Fruit fly (Drosophila melanogaster) whole organism, embryonic: ENCODE measurements around the gene CG9568.

ENCODE experiments used
- Adf1 ChIP-seq: fragments of 200-800 bp; sonication (Bioruptor generic); IDR thresholded peaks from 2 replicates; pipeline ENCODE4 v1.3.6; 2022; ENCODE audit warnings: missing biosample characterization, missing genetic modification characterization
- Atf3 ChIP-seq: fragments of 200-800 bp; sonication (Bioruptor generic); optimal IDR thresholded peaks from 3 replicates; lab custom pipeline; 2016; ENCODE audit warnings: missing biosample characterization, missing genetic modification characterization
- CG11560 ChIP-seq: fragments of 200-800 bp; sonication (Bioruptor generic); IDR thresholded peaks from 3 replicates; pipeline ENCODE4 v1.3.6; 2022; ENCODE audit warnings: missing biosample characterization, missing genetic modification characterization
- CG12219 ChIP-seq: fragments of 200-800 bp; sonication (Bioruptor generic); optimal IDR thresholded peaks from 3 replicates; lab custom pipeline; 2018; ENCODE audit warnings: missing biosample characterization, mild to moderate bottlenecking, missing genetic modification characterization
- CG14050 ChIP-seq: fragments of 200-800 bp; sonication (Bioruptor generic); IDR thresholded peaks from 3 replicates; pipeline ENCODE4 v1.3.6; 2022; ENCODE audit warnings: missing biosample characterization, missing genetic modification characterization
- CG17328 ChIP-seq: fragments of 200-800 bp; sonication (Bioruptor generic); IDR thresholded peaks from 2 replicates; pipeline ENCODE4 v1.3.6; 2022; ENCODE audit warnings: missing biosample characterization, missing genetic modification characterization
- CG17912 ChIP-seq: fragments of 200-800 bp; sonication (Bioruptor generic); optimal IDR thresholded peaks from 2 replicates; lab custom pipeline; 2018; ENCODE audit warnings: missing biosample characterization, mild to moderate bottlenecking, missing genetic modification characterization
- CG1832 ChIP-seq: fragments of 200-800 bp; sonication (Bioruptor generic); optimal IDR thresholded peaks from 2 replicates; lab custom pipeline; 2017; ENCODE audit warnings: missing biosample characterization, mild to moderate bottlenecking, missing genetic modification characterization, inconsistent platforms
- CG18599 ChIP-seq: fragments of 200-800 bp; sonication (Bioruptor generic); optimal IDR thresholded peaks from 3 replicates; lab custom pipeline; 2017; ENCODE audit warnings: missing biosample characterization, missing genetic modification characterization, mild to moderate bottlenecking, moderate library complexity, missing genetic modification reagents
- CG2202 ChIP-seq: fragments of 200-800 bp; sonication (Bioruptor generic); optimal IDR thresholded peaks from 2 replicates; lab custom pipeline; 2018; ENCODE audit warnings: missing biosample characterization, mild to moderate bottlenecking, missing genetic modification characterization
- CG34376 ChIP-seq: fragments of 200-800 bp; sonication (Bioruptor generic); optimal IDR thresholded peaks from 2 replicates; lab custom pipeline; 2018; ENCODE audit warnings: missing biosample characterization, mild to moderate bottlenecking, missing genetic modification characterization
- CG5180 ChIP-seq: fragments of 200-800 bp; sonication (Bioruptor generic); optimal IDR thresholded peaks from 3 replicates; lab custom pipeline; 2017; ENCODE audit warnings: missing biosample characterization, missing genetic modification characterization, mild to moderate bottlenecking, moderate library complexity, missing genetic modification reagents
- CG5245 ChIP-seq: fragments of 200-800 bp; sonication (Bioruptor generic); optimal IDR thresholded peaks from 3 replicates; lab custom pipeline; 2016; ENCODE audit warnings: missing biosample characterization, missing genetic modification characterization
- CG6654 ChIP-seq: fragments of 200-800 bp; sonication (Bioruptor generic); optimal IDR thresholded peaks from 2 replicates; lab custom pipeline; 2017; ENCODE audit warnings: missing biosample characterization, mild to moderate bottlenecking, missing genetic modification characterization
- CHES-1-like ChIP-seq: fragments of 200-800 bp; sonication (Bioruptor generic); optimal IDR thresholded peaks from 2 replicates; lab custom pipeline; 2016; ENCODE audit warnings: missing biosample characterization, missing genetic modification characterization
- Deaf1 ChIP-seq: fragments of 200-800 bp; optimal IDR thresholded peaks from 3 replicates; lab custom pipeline; 2019; ENCODE audit warnings: missing biosample characterization, mild to moderate bottlenecking, missing genetic modification characterization, moderate library complexity
- Eip74EF ChIP-seq, 2 experiments: fragments of 200-800 bp in 1 of 2; fragments of >200 bp in 1 of 2; sonication (Bioruptor generic) in 1 of 2; optimal IDR thresholded peaks; 2 replicates each; lab custom pipeline; 2017 to 2019; ENCODE audit warnings: missing biosample characterization in 2 of 2, missing genetic modification characterization in 2 of 2, mild to moderate bottlenecking in 1 of 2, moderate library complexity in 1 of 2
- Hmr ChIP-seq: fragments of 200-800 bp; sonication (Bioruptor generic); optimal IDR thresholded peaks from 3 replicates; lab custom pipeline; 2017; ENCODE audit warnings: mild to moderate bottlenecking, missing biosample characterization, missing genetic modification reagents, missing genetic modification characterization
- Hr51 ChIP-seq, 2 experiments: fragments of 200-800 bp; sonication (Bioruptor generic); optimal IDR thresholded peaks; 2 replicates in 1 of 2; 3 replicates in 1 of 2; lab custom pipeline; 2016 to 2018; ENCODE audit warnings: missing biosample characterization in 2 of 2, missing genetic modification characterization in 2 of 2, mild to moderate bottlenecking in 1 of 2, moderate library complexity in 1 of 2
- MTF-1 ChIP-seq: fragments of 200-800 bp; sonication (Bioruptor generic); optimal IDR thresholded peaks from 2 replicates; lab custom pipeline; 2018; ENCODE audit warnings: missing biosample characterization, mild to moderate bottlenecking, missing genetic modification characterization, borderline replicate concordance
- Mrtf ChIP-seq: fragments of 200-800 bp; sonication (Bioruptor generic); IDR thresholded peaks from 3 replicates; pipeline ENCODE4 v1.3.6; 2022; ENCODE audit warnings: missing biosample characterization, missing genetic modification characterization
- Myb ChIP-seq: fragments of 200-800 bp; sonication (Bioruptor generic); optimal IDR thresholded peaks from 2 replicates; lab custom pipeline; 2016; ENCODE audit warnings: missing biosample characterization, missing genetic modification characterization
- NfI ChIP-seq: fragments of 200-800 bp; sonication (Bioruptor generic); optimal IDR thresholded peaks from 3 replicates; lab custom pipeline; 2018; ENCODE audit warnings: missing biosample characterization, mild to moderate bottlenecking, missing genetic modification characterization, moderate library complexity
- Opbp ChIP-seq: fragments of 200-800 bp; sonication (Bioruptor generic); IDR thresholded peaks from 3 replicates; pipeline ENCODE4 v1.3.6; 2022; ENCODE audit warnings: missing biosample characterization, missing genetic modification characterization; ENCODE audit not compliant: partially characterized antibody
- Rfx ChIP-seq: fragments of 200-800 bp; sonication (Bioruptor generic); IDR thresholded peaks from 2 replicates; pipeline ENCODE4 v1.3.6; 2022; ENCODE audit warnings: missing biosample characterization, missing genetic modification characterization
- Sry-β ChIP-seq: fragments of 200-800 bp; sonication (Bioruptor generic); optimal IDR thresholded peaks from 2 replicates; lab custom pipeline; 2018; ENCODE audit warnings: missing biosample characterization, mild to moderate bottlenecking, missing genetic modification characterization, moderate library complexity
- Stat92E ChIP-seq, 3 experiments: fragments of >200 bp in 2 of 3; fragments of 200-800 bp in 1 of 3; sonication (Bioruptor generic) in 1 of 3; optimal IDR thresholded peaks; 2 replicates each; lab custom pipeline; 2017 to 2019; ENCODE audit warnings: missing biosample characterization in 3 of 3, missing genetic modification characterization in 3 of 3, mild to moderate bottlenecking in 1 of 3, moderate library complexity in 1 of 3
- TFAM ChIP-seq: fragments of 200-800 bp; sonication (Bioruptor generic); optimal IDR thresholded peaks from 2 replicates; lab custom pipeline; 2017; ENCODE audit warnings: missing biosample characterization, missing genetic modification characterization, inconsistent platforms
- chinmo ChIP-seq: fragments of 200-800 bp; sonication (Bioruptor generic); IDR thresholded peaks from 4 replicates; pipeline ENCODE4 v1.3.6; 2022; ENCODE audit warnings: missing biosample characterization, missing genetic modification characterization; ENCODE audit not compliant: partially characterized antibody
- cwo ChIP-seq: fragments of 200-800 bp; sonication (Bioruptor generic); optimal IDR thresholded peaks from 3 replicates; lab custom pipeline; 2017; ENCODE audit warnings: missing biosample characterization, missing genetic modification characterization, mild to moderate bottlenecking, moderate library complexity, missing genetic modification reagents
- exex ChIP-seq: fragments of 200-800 bp; sonication (Bioruptor generic); optimal IDR thresholded peaks from 4 replicates; lab custom pipeline; 2018; ENCODE audit warnings: missing biosample characterization, mild to moderate bottlenecking, missing genetic modification characterization, moderate library complexity
- oc ChIP-seq: fragments of 200-800 bp; sonication (Bioruptor generic); optimal IDR thresholded peaks from 2 replicates; lab custom pipeline; 2018; ENCODE audit warnings: missing biosample characterization, mild to moderate bottlenecking, missing genetic modification characterization, moderate library complexity
- peb ChIP-seq: fragments of 200-800 bp; sonication (Bioruptor generic); IDR thresholded peaks from 2 replicates; pipeline ENCODE4 v1.3.6; 2022; ENCODE audit warnings: missing biosample characterization, missing genetic modification characterization
- row ChIP-seq: fragments of 200-800 bp; sonication (Bioruptor generic); IDR thresholded peaks from 3 replicates; pipeline ENCODE4 v1.3.6; 2022; ENCODE audit warnings: missing biosample characterization, missing genetic modification characterization
- stwl ChIP-seq: fragments of 200-800 bp; sonication (Bioruptor generic); optimal IDR thresholded peaks from 3 replicates; lab custom pipeline; 2018; ENCODE audit warnings: missing biosample characterization, mild to moderate bottlenecking, missing genetic modification characterization, moderate library complexity
- sug ChIP-seq: fragments of 200-800 bp; optimal IDR thresholded peaks from 2 replicates; lab custom pipeline; 2019; ENCODE audit warnings: missing biosample characterization, mild to moderate bottlenecking, missing genetic modification characterization, moderate library complexity
- ttk ChIP-seq: fragments of 200-800 bp; sonication (Bioruptor generic); IDR thresholded peaks from 2 replicates; pipeline ENCODE4 v2.1.2; 2022; ENCODE audit warnings: missing biosample characterization, missing genetic modification characterization
- unpg ChIP-seq: fragments of 200-800 bp; sonication (Bioruptor generic); optimal IDR thresholded peaks from 3 replicates; lab custom pipeline; 2018; ENCODE audit warnings: missing biosample characterization, mild to moderate bottlenecking, missing genetic modification characterization, moderate library complexity
- zf30C ChIP-seq: fragments of 200-800 bp; sonication (Bioruptor generic); optimal IDR thresholded peaks from 3 replicates; lab custom pipeline; 2018; ENCODE audit warnings: missing biosample characterization, mild to moderate bottlenecking, missing genetic modification characterization

CG9568 gene

DNA sequence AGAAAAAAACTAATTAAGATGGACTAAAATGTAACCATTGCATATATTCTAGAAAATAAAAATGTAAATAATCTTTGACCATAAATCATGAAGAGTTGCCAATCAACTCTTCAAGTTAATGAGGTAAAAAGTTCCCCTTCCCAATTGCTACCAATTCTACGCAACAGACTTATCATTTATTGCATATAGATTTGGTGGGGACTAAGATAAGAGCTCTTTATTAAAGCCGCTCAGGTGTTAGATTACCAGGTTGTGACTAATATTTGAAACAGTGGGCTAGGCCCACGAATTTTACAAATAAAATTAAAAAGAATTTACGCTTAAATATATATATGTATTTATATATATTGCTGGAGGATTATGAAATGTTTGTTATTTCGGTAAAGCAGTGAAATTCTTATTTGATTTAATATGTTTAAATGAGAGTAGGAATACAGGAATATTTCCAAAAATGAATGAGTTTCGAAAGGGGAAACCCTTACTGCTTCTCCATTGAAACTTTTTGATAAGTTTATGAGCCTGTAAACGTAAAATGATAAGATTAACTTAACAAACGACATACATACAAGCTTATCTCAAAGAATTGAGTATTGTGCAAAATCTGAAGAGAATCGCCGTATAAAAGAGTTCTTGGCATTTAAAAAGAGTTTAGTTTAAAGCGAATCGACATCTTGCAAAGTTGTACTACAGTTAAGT is 1.3 kb downstream of the CG9568 start, which contains the start of gene CG13102 (continued):
- peak; percentile 56 for TF ChIP-seq sug (tag; lab: Kevin White, UChicago)
- TF ChIP-seq Rfx = no peak
- TF ChIP-seq CG5245 (GFP tag; lab: Kevin White, UChicago) = no peak
- no peak for TF ChIP-seq zf30C (GFP tag; lab: Kevin White, UChicago)
- TF ChIP-seq Opbp = no peak
- no peak for TF ChIP-seq CG1832 (GFP tag; lab: Kevin White, UChicago)
- peak; percentile 63; the same call in 2 of the 3 replicates for TF ChIP-seq row (GFP tag; lab: Robert Waterston, UW)
- TF ChIP-seq TFAM (GFP tag; lab: Kevin White, UChicago) = no peak
- TF ChIP-seq CG11560 (tag; lab: Robert Waterston, UW) = no peak
- TF ChIP-seq CG6654 (GFP tag; lab: Kevin White, UChicago) = no peak
- TF ChIP-seq ttk (GFP tag; lab: Robert Waterston, UW) = no peak
- TF ChIP-seq CG12219 = no peak
- no peak for TF ChIP-seq Adf1 (GFP tag; lab: Robert Waterston, UW)
- no peak for TF ChIP-seq unpg (GFP tag; lab: Kevin White, UChicago)
- no peak for TF ChIP-seq cwo (GFP tag; lab: Kevin White, UChicago)
- TF ChIP-seq Mrtf = no peak
- TF ChIP-seq Hmr (GFP tag; lab: Kevin White, UChicago) = no peak
- no peak for TF ChIP-seq Atf3 (GFP tag; lab: Kevin White, UChicago)
- TF ChIP-seq Sry-β (GFP tag; lab: Kevin White, UChicago) = no peak
- peak; percentile 42 for TF ChIP-seq CG18599 (GFP tag; lab: Kevin White, UChicago)
- TF ChIP-seq MTF-1 (GFP tag; lab: Kevin White, UChicago) = no peak
- TF ChIP-seq peb = no peak
- no peak for TF ChIP-seq CG14050 (GFP tag; lab: Robert Waterston, UW)
- peak in 1 of 2 experiments; percentile 45 for TF ChIP-seq Hr51 (GFP tag; optimal IDR thresholded peaks at IDR 0.05; lab: Kevin White, UChicago)
- peak; percentile 40 for TF ChIP-seq CG34376 (GFP tag; lab: Kevin White, UChicago)
- no peak for TF ChIP-seq Eip74EF (GFP tag; optimal IDR thresholded peaks at IDR 0.05; lab: Kevin White, UChicago)
- TF ChIP-seq Stat92E (GFP tag; optimal IDR thresholded peaks at IDR 0.05; lab: Kevin White, UChicago) = no peak
- TF ChIP-seq CG17328 (GFP tag; lab: Robert Waterston, UW) = no peak
- peak; percentile 29 for TF ChIP-seq NfI
- no peak for TF ChIP-seq oc (tag; lab: Kevin White, UChicago)
- TF ChIP-seq CG2202 (tag; lab: Kevin White, UChicago) = no peak

DNA sequence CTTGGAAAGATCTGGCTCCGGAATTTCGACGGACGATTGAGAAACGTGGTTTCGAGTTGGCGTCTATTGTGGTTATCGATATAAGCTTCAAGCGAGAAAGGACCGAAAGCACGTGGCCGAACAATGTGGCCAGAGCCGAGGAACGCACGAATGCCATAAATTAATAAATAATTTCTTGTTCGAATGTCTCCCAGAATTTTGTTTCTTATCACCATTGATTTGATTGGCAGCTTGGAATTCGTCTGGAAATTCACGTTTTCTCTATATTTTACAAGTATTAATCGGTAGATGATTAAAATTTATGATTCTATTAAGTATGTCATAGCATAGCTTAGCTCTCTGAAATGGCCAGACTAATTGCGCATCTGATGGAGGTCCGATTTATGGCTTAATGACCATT is 3.6 kb downstream of the CG9568 start, which contains the start of gene Rcd-1r:
Gene Rcd-1r, minus strand, starts transcription at position 101 of the 400 bp plus-strand sequence.
- TF ChIP-seq CHES-1-like = no peak
- peak; percentile 22 for TF ChIP-seq stwl (tag; lab: Kevin White, UChicago)
- TF ChIP-seq exex = peak; percentile 75
- TF ChIP-seq, all 482 proteins: peak for 2

DNA sequence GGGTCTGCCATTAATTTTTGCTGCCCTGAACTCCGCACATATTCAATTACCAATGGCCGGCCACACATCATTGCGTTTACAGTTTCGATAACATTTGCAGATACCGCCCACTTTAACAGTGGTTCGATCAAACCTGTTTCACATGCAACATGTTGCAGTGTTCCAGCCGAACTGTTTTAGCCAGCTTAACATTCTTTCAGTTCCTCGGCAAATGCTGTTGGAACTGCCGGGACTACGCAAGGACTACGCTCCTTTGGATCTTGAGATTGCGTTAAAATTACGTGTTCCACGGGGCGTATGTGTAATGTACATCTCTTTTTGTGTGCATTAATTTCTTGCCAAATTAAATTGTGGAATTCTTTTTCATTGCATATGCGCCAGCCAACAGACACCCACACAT is 9.1 kb downstream of the CG9568 start:
- TF ChIP-seq Myb (GFP tag; lab: Kevin White, UChicago) (no peak), chinmo (GFP tag; lab: Robert Waterston, UW) (0 out of 4 replicates have a peak, but pooled peaks have one; percentile 10), Deaf1 (tag; lab: Kevin White, UChicago) (peak; percentile 67), CG17912 (GFP tag; lab: Kevin White, UChicago) (no peak), CG5180 (GFP tag; lab: Kevin White, UChicago) (peak; percentile 96), stwl (tag; lab: Kevin White, UChicago) (peak; percentile 10)
- TF ChIP-seq, all 482 proteins: peak for 4
